Worm (Caenorhabditis elegans): ENCODE data around the gene col-183.

DNA sequence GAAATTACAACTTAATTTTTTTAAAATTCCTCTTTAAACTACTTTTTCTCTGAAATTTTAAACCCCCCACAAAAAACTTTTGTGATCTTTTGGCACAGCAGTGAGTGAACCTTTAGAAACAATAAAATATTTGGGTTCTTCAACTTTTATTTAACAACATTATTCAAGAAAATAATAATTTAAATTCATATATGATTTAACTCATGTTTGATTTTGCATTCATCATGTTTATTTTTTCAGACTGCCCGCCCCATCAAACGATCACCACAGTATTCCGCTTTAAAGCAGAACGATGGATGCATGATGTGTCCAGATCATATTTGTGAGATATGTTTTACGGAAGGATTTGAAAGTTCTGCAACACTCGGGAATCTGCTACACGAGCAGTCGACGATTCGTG, 21.1 kb downstream of the col-183 start, which contains the start of gene set-8:
- TF ChIP-seq lsy-2 (tag; optimal IDR thresholded peaks at IDR 0.05) (no peak), flh-1 (GFP tag; optimal IDR thresholded peaks at IDR 0.05) (no peak), nhr-237 (tag; optimal IDR thresholded peaks at IDR 0.05) (no peak), elt-3 (tag; optimal IDR thresholded peaks at IDR 0.05) (no peak), unc-39 (tag; optimal IDR thresholded peaks at IDR 0.05) (no peak), nhr-12 (tag; optimal IDR thresholded peaks at IDR 0.05) (no peak), nhr-76 (tag; optimal IDR thresholded peaks at IDR 0.05) (no peak), pha-4 (tag; optimal IDR thresholded peaks at IDR 0.05) (no peak), snpc-4 (tag; optimal IDR thresholded peaks at IDR 0.05) (no peak), nhr-28 (tag; optimal IDR thresholded peaks at IDR 0.05) (no peak), M03D4.4 (tag; optimal IDR thresholded peaks at IDR 0.05) (no peak), bed-3 (GFP tag; optimal IDR thresholded peaks at IDR 0.05) (no peak)
